Fruit fly (Drosophila melanogaster): ENCODE measurements around the gene Ugt302E1.

Gene Ugt302E1

dm6 chr3R:11198062-11198472 is 43.6 kb downstream of the Ugt302E1 start (continued):
- TF ChIP-seq Side (GFP tag; optimal IDR thresholded peaks at IDR 0.05) (no peak), exex (tag; optimal IDR thresholded peaks at IDR 0.05) (no peak), CG10543 (GFP tag; optimal IDR thresholded peaks at IDR 0.05) (peak; percentile 54), Dp (GFP tag; optimal IDR thresholded peaks at IDR 0.05) (no peak), bsh (GFP tag; optimal IDR thresholded peaks at IDR 0.05) (no peak), run (tag; optimal IDR thresholded peaks at IDR 0.05) (peak; percentile 53), CG31441 (GFP tag; IDR thresholded peaks at IDR 0.05) (no peak), Dip2 (GFP tag; IDR thresholded peaks at IDR 0.05) (no peak), dmrt99B (tag; optimal IDR thresholded peaks at IDR 0.05) (peak; percentile 27), eve (GFP tag; optimal IDR thresholded peaks at IDR 0.05) (no peak), Atf-2 (GFP tag; optimal IDR thresholded peaks at IDR 0.05) (no peak), CG17829 (tag; optimal IDR thresholded peaks at IDR 0.05) (no peak), crc (GFP tag; optimal IDR thresholded peaks at IDR 0.05) (no peak), CG7745 (tag; optimal IDR thresholded peaks at IDR 0.05) (no peak), CG14710 (tag; optimal IDR thresholded peaks at IDR 0.05) (no peak), CG13296 (GFP tag; optimal IDR thresholded peaks at IDR 0.05) (no peak), Doc3 (GFP tag; IDR thresholded peaks at IDR 0.05; ENCODE audit: partially characterized antibody) (no peak), CG32767 (GFP tag; IDR thresholded peaks at IDR 0.05) (no peak), pb (GFP tag; optimal IDR thresholded peaks at IDR 0.05) (no peak), CG12391 (tag; optimal IDR thresholded peaks at IDR 0.05) (no peak), CG11456 (GFP tag; IDR thresholded peaks at IDR 0.05) (no peak), H2.0 (GFP tag; IDR thresholded peaks at IDR 0.05) (no peak), tio (GFP tag; optimal IDR thresholded peaks at IDR 0.05) (no peak), zfh1 (GFP tag; IDR thresholded peaks at IDR 0.05) (no peak), CG3838 (GFP tag; optimal IDR thresholded peaks at IDR 0.05) (no peak), gce (GFP tag; IDR thresholded peaks at IDR 0.05) (no peak), MTF-1 (GFP tag; optimal IDR thresholded peaks at IDR 0.05; ENCODE audit: borderline replicate concordance) (peak; percentile 4), peb (GFP tag; IDR thresholded peaks at IDR 0.05) (no peak), HLH4C (GFP tag; IDR thresholded peaks at IDR 0.05; ENCODE audit: partially characterized antibody) (0 out of 3 replicates have a peak, but pooled peaks have one; percentile 12), CG5180 (GFP tag; optimal IDR thresholded peaks at IDR 0.05) (peak; percentile 97), wdn (GFP tag; IDR thresholded peaks at IDR 0.05) (no peak), hth (optimal IDR thresholded peaks at IDR 0.05) (no peak), pan (optimal IDR thresholded peaks at IDR 0.05) (no peak), pan (GFP tag; optimal IDR thresholded peaks at IDR 0.05 in 1 of 2, IDR thresholded peaks at IDR 0.05 in 1 of 2) (peak in 1 of 2 experiments; percentile 39), Ssrp (tag; optimal IDR thresholded peaks at IDR 0.05) (no peak), ap (GFP tag; IDR thresholded peaks at IDR 0.05) (no peak), her (GFP tag; optimal IDR thresholded peaks at IDR 0.05) (no peak), Spps (tag; optimal IDR thresholded peaks at IDR 0.05) (no peak), CG13424 (tag; optimal IDR thresholded peaks at IDR 0.05) (no peak), Scr (GFP tag; IDR thresholded peaks at IDR 0.05; ENCODE audit: partially characterized antibody) (no peak), CG2129 (GFP tag; IDR thresholded peaks at IDR 0.05; ENCODE audit: partially characterized antibody) (no peak), CG9215 (GFP tag; IDR thresholded peaks at IDR 0.05) (no peak), ind (GFP tag; optimal IDR thresholded peaks at IDR 0.05) (no peak), pros (GFP tag; optimal IDR thresholded peaks at IDR 0.05) (no peak), sug (tag; optimal IDR thresholded peaks at IDR 0.05) (peak; percentile 52), tup (GFP tag; optimal IDR thresholded peaks at IDR 0.05) (no peak), CG11093 (GFP tag; IDR thresholded peaks at IDR 0.05) (no peak), esg (GFP tag; conservative IDR thresholded peaks at IDR 0.05) (no peak), pum (GFP tag; optimal IDR thresholded peaks at IDR 0.05) (no peak), ato (GFP tag; IDR thresholded peaks at IDR 0.05; ENCODE audit: partially characterized antibody) (no peak), Hr51 (GFP tag; optimal IDR thresholded peaks at IDR 0.05) (no peak)
